Fruit fly (Drosophila melanogaster) whole organism, wandering third instar larva: Measurements from ENCODE around the gene otu.

Experiments used
- Abd-B ChIP-seq: fragments of >200 bp; optimal IDR thresholded peaks from 2 replicates; lab custom pipeline; 2017; ENCODE audit warnings: missing biosample characterization, missing genetic modification characterization
- CG32264 ChIP-seq: fragments of 200-800 bp; sonication (Bioruptor generic); optimal IDR thresholded peaks from 2 replicates; lab custom pipeline; 2016; ENCODE audit warnings: missing biosample characterization, missing genetic modification characterization
- CG9705 ChIP-seq: fragments of 200-800 bp; sonication (Bioruptor generic); optimal IDR thresholded peaks from 2 replicates; lab custom pipeline; 2018; ENCODE audit warnings: missing biosample characterization, mild to moderate bottlenecking, missing genetic modification characterization
- CrebA ChIP-seq: fragments of 200-800 bp; sonication (Bioruptor generic); optimal IDR thresholded peaks from 2 replicates; lab custom pipeline; 2016; ENCODE audit warnings: missing biosample characterization, mild to moderate bottlenecking, missing genetic modification characterization, borderline replicate concordance
- Dfd ChIP-seq: fragments of >200 bp; optimal IDR thresholded peaks from 2 replicates; lab custom pipeline; 2017; ENCODE audit warnings: missing biosample characterization, missing genetic modification characterization
- Dif ChIP-seq: fragments of 200-275, 200-300 bp; sonication (Bioruptor generic); optimal IDR thresholded peaks from 2 replicates; lab custom pipeline; 2018; ENCODE audit warnings: missing biosample characterization, missing genetic modification characterization; ENCODE audit not compliant: partially characterized antibody
- GATAd ChIP-seq: sonication (Bioruptor generic); optimal IDR thresholded peaks from 2 replicates; lab custom pipeline; 2016; ENCODE audit warnings: missing biosample characterization, missing genetic modification characterization
- HLH106 ChIP-seq: fragments of 200-800 bp; optimal IDR thresholded peaks from 3 replicates; lab custom pipeline; 2019; ENCODE audit warnings: missing biosample characterization, mild to moderate bottlenecking, missing genetic modification characterization, moderate library complexity
- Hnf4 ChIP-seq: fragments of 200-800 bp; sonication (Bioruptor generic); optimal IDR thresholded peaks from 2 replicates; lab custom pipeline; 2016; ENCODE audit warnings: missing biosample characterization, mild to moderate bottlenecking, missing genetic modification characterization
- Hr78 ChIP-seq: fragments of >200 bp; optimal IDR thresholded peaks from 2 replicates; lab custom pipeline; 2017; ENCODE audit warnings: missing biosample characterization, missing genetic modification characterization
- Hr83 ChIP-seq: fragments of 200-300 bp; sonication (Bioruptor generic); optimal IDR thresholded peaks from 2 replicates; lab custom pipeline; 2016; ENCODE audit warnings: missing biosample characterization, mild to moderate bottlenecking, missing genetic modification characterization, moderate library complexity; ENCODE audit not compliant: poor library complexity, severe bottlenecking
- Jra ChIP-seq: sonication (Bioruptor generic); optimal IDR thresholded peaks from 2 replicates; lab custom pipeline; 2016; ENCODE audit warnings: missing biosample characterization, missing genetic modification characterization
- Mio ChIP-seq: sonication (Bioruptor generic); optimal IDR thresholded peaks from 2 replicates; lab custom pipeline; 2016; ENCODE audit warnings: missing biosample characterization, missing genetic modification characterization
- Myc ChIP-seq: fragments of >200 bp; optimal IDR thresholded peaks from 2 replicates; lab custom pipeline; 2017
- N ChIP-seq: fragments of >200 bp; optimal IDR thresholded peaks from 2 replicates; lab custom pipeline; 2018; ENCODE audit warnings: missing biosample characterization, missing external identifiers, missing genetic modification characterization
- OdsH ChIP-seq: fragments of 200-800 bp; sonication (Bioruptor generic); optimal IDR thresholded peaks from 2 replicates; lab custom pipeline; 2016; ENCODE audit warnings: missing biosample characterization, mild to moderate bottlenecking, missing genetic modification characterization
- Rel ChIP-seq, 2 experiments: fragments of 200-800 bp; sonication (Bioruptor generic) in 1 of 2; optimal IDR thresholded peaks; 2 replicates in 1 of 2; 3 replicates in 1 of 2; lab custom pipeline; 2016 to 2019; ENCODE audit warnings: mild to moderate bottlenecking in 2 of 2, missing biosample characterization in 2 of 2, missing genetic modification characterization in 2 of 2, moderate library complexity in 1 of 2
- Sp1 ChIP-seq: fragments of 200-800 bp; sonication (Bioruptor generic); optimal IDR thresholded peaks from 3 replicates; lab custom pipeline; 2019; ENCODE audit warnings: missing biosample characterization, mild to moderate bottlenecking, missing genetic modification characterization, moderate library complexity
- Vsx2 ChIP-seq: fragments of 200-300, 225-300 bp; sonication (Bioruptor generic); optimal IDR thresholded peaks from 2 replicates; lab custom pipeline; 2018; ENCODE audit warnings: missing biosample characterization, missing genetic modification characterization; ENCODE audit not compliant: partially characterized antibody
- br ChIP-seq: fragments of 200-800 bp; sonication (Bioruptor generic); optimal IDR thresholded peaks from 2 replicates; lab custom pipeline; 2016; ENCODE audit warnings: missing biosample characterization, missing genetic modification characterization
- brk ChIP-seq: fragments of 200-800 bp; sonication (Bioruptor generic); optimal IDR thresholded peaks from 2 replicates; lab custom pipeline; 2016; ENCODE audit warnings: missing biosample characterization, mild to moderate bottlenecking, missing genetic modification characterization
- dl ChIP-seq, 2 experiments: fragments of 175-275, 200-275 bp in 1 of 2; fragments of 200-275 bp in 1 of 2; sonication (Bioruptor generic); optimal IDR thresholded peaks; lab custom pipeline; 2018; ENCODE audit warnings: mild to moderate bottlenecking in 2 of 2, missing biosample characterization in 2 of 2, missing genetic modification characterization in 2 of 2, moderate library complexity in 2 of 2; ENCODE audit not compliant: partially characterized antibody in 2 of 2, insufficient read depth in 1 of 2
- dmrt93B ChIP-seq: fragments of 200-800 bp; sonication (Bioruptor generic); optimal IDR thresholded peaks from 2 replicates; lab custom pipeline; 2018; ENCODE audit warnings: missing biosample characterization, mild to moderate bottlenecking, missing genetic modification characterization
- dsf ChIP-seq: sonication (Bioruptor generic); optimal IDR thresholded peaks from 2 replicates; lab custom pipeline; 2016; ENCODE audit warnings: missing biosample characterization, missing genetic modification characterization, borderline replicate concordance
- ey ChIP-seq: fragments of 200-800 bp; sonication (Bioruptor generic); optimal IDR thresholded peaks from 2 replicates; lab custom pipeline; 2016; ENCODE audit warnings: missing biosample characterization, missing genetic modification characterization
- foxo ChIP-seq, 2 experiments: fragments of 200-800 bp; sonication (Bioruptor generic); optimal IDR thresholded peaks; 2 replicates in 1 of 2; 3 replicates in 1 of 2; lab custom pipeline; 2016 to 2017; ENCODE audit warnings: missing biosample characterization in 2 of 2, missing genetic modification characterization in 2 of 2
- fru ChIP-seq: fragments of 200-800 bp; sonication (Bioruptor generic); optimal IDR thresholded peaks from 3 replicates; lab custom pipeline; 2016; ENCODE audit warnings: missing biosample characterization, mild to moderate bottlenecking, missing genetic modification characterization
- h ChIP-seq: fragments of 200-800 bp; sonication (Bioruptor generic); optimal IDR thresholded peaks from 3 replicates; lab custom pipeline; 2016; ENCODE audit warnings: missing biosample characterization, mild to moderate bottlenecking, missing genetic modification characterization
- jim ChIP-seq: fragments of 175-275, 200-325 bp; sonication (Bioruptor generic); optimal IDR thresholded peaks from 2 replicates; lab custom pipeline; 2016; ENCODE audit warnings: missing biosample characterization, mild to moderate bottlenecking, missing genetic modification characterization
- lola ChIP-seq: fragments of >200 bp; optimal IDR thresholded peaks from 2 replicates; lab custom pipeline; 2017; ENCODE audit warnings: missing biosample characterization, missing genetic modification characterization
- pan ChIP-seq: fragments of >200 bp; optimal IDR thresholded peaks from 2 replicates; lab custom pipeline; 2017
- psq ChIP-seq: fragments of 200-800 bp; sonication (Bioruptor generic); optimal IDR thresholded peaks from 3 replicates; lab custom pipeline; 2017; ENCODE audit warnings: missing biosample characterization, mild to moderate bottlenecking, missing genetic modification characterization, moderate library complexity
- rgr ChIP-seq: fragments of 200-800 bp; sonication (Bioruptor generic); optimal IDR thresholded peaks from 3 replicates; lab custom pipeline; 2016; ENCODE audit warnings: missing biosample characterization, mild to moderate bottlenecking, missing genetic modification characterization
- sage ChIP-seq: fragments of 200-800 bp; sonication (Bioruptor generic); optimal IDR thresholded peaks from 2 replicates; lab custom pipeline; 2016; ENCODE audit warnings: missing biosample characterization, mild to moderate bottlenecking, missing genetic modification characterization
- sv ChIP-seq: fragments of 200-800 bp; sonication (Bioruptor generic); optimal IDR thresholded peaks from 3 replicates; lab custom pipeline; 2016; ENCODE audit warnings: missing biosample characterization, missing genetic modification characterization
- tai ChIP-seq: sonication (Bioruptor generic); optimal IDR thresholded peaks from 2 replicates; lab custom pipeline; 2016; ENCODE audit warnings: missing biosample characterization, missing genetic modification characterization
- usp ChIP-seq: fragments of >200 bp; optimal IDR thresholded peaks from 2 replicates; lab custom pipeline; 2017; ENCODE audit warnings: missing biosample characterization, missing genetic modification characterization
- woc ChIP-seq: sonication (Bioruptor generic); optimal IDR thresholded peaks from 2 replicates; lab custom pipeline; 2016; ENCODE audit warnings: missing biosample characterization, mild to moderate bottlenecking, missing genetic modification characterization

The otu gene

dm6 chrX:8455019-8455555 lies 34.2 kb downstream of the otu start, which contains the start of gene org-1:
Gene org-1, minus strand, starts transcription at chrX:8455069.
- TF ChIP-seq CG32264 (no peak), Hr83 (GFP tag; lab: Kevin White, UChicago) (no peak), Dfd (GFP tag; lab: Kevin White, UChicago) (no peak), Mio (GFP tag; lab: Kevin White, UChicago) (no peak), Hr78 (no peak), h (GFP tag; lab: Kevin White, UChicago) (peak; percentile 77), foxo (GFP tag; optimal IDR thresholded peaks at IDR 0.05; lab: Kevin White, UChicago) (peak in 1 of 2 experiments; percentile 81), sv (peak; percentile 79), HLH106 (tag; lab: Kevin White, UChicago) (peak; percentile 77), Myc (no peak), Rel (GFP tag; optimal IDR thresholded peaks at IDR 0.05; lab: Kevin White, UChicago) (no peak), Rel (tag; optimal IDR thresholded peaks at IDR 0.05; lab: Kevin White, UChicago) (peak; percentile 19), woc (GFP tag; lab: Kevin White, UChicago) (peak; percentile 26), GATAd (GFP tag; lab: Kevin White, UChicago) (no peak), usp (GFP tag; lab: Kevin White, UChicago) (no peak), Dif (no peak), dmrt93B (peak; percentile 56), jim (GFP tag; lab: Kevin White, UChicago) (no peak), Hnf4 (GFP tag; lab: Kevin White, UChicago) (peak; percentile 71), Sp1 (GFP tag; lab: Kevin White, UChicago) (peak; percentile 66), dsf (no peak), dl (GFP tag; optimal IDR thresholded peaks at IDR 0.05; lab: Kevin White, UChicago; ENCODE audit: insufficient read depth in 1 of 2, partially characterized antibody in 2 of 2) (no peak), CG9705 (peak; percentile 62), pan (lab: Kevin White, UChicago) (no peak), CrebA (GFP tag; lab: Kevin White, UChicago) (no peak), ey (GFP tag; lab: Kevin White, UChicago) (peak; percentile 74), sage (GFP tag; lab: Kevin White, UChicago) (peak; percentile 43), fru (GFP tag; lab: Kevin White, UChicago) (peak; percentile 67), Jra (GFP tag; lab: Kevin White, UChicago) (no peak), N (GFP tag; lab: Kevin White, UChicago) (no peak), psq (GFP tag; lab: Kevin White, UChicago) (peak; percentile 61), Vsx2 (GFP tag; lab: Kevin White, UChicago) (no peak), tai (GFP tag; lab: Kevin White, UChicago) (peak; percentile 16), br (GFP tag; lab: Kevin White, UChicago) (peak; percentile 60), rgr (peak; percentile 76), OdsH (GFP tag; lab: Kevin White, UChicago) (peak; percentile 69), Abd-B (no peak), brk (peak; percentile 4), lola (GFP tag; lab: Kevin White, UChicago) (no peak)

dm6 chrX:8452163-8452562 lies 37.2 kb downstream of the otu start:
- TF ChIP-seq Jra (GFP tag; lab: Kevin White, UChicago) (no peak), HLH106 (tag; lab: Kevin White, UChicago) (no peak), dmrt93B (no peak), br (GFP tag; lab: Kevin White, UChicago) (no peak), OdsH (GFP tag; lab: Kevin White, UChicago) (no peak), Hnf4 (GFP tag; lab: Kevin White, UChicago) (no peak), CG32264 (no peak), GATAd (GFP tag; lab: Kevin White, UChicago) (no peak), fru (GFP tag; lab: Kevin White, UChicago) (no peak), lola (GFP tag; lab: Kevin White, UChicago) (no peak), Sp1 (GFP tag; lab: Kevin White, UChicago) (no peak), Vsx2 (GFP tag; lab: Kevin White, UChicago) (no peak), tai (GFP tag; lab: Kevin White, UChicago) (no peak), h (GFP tag; lab: Kevin White, UChicago) (no peak), Myc (no peak), sage (GFP tag; lab: Kevin White, UChicago) (no peak), dl (GFP tag; optimal IDR thresholded peaks at IDR 0.05; lab: Kevin White, UChicago; ENCODE audit: insufficient read depth in 1 of 2, partially characterized antibody in 2 of 2) (no peak), Dfd (GFP tag; lab: Kevin White, UChicago) (no peak), CG9705 (no peak), sv (no peak)
